Fruit fly (Drosophila melanogaster) whole organism, embryonic: ENCODE results near the gene CG32793.

Source experiments
- Ada2b ChIP-seq: fragments of 200-800 bp; sonication (Bioruptor generic); IDR thresholded peaks from 2 replicates; pipeline ENCODE4 v1.3.6; 2022; ENCODE audit warnings: missing biosample characterization, missing genetic modification characterization
- Blimp-1 ChIP-seq: fragments of 200-800 bp; sonication (Bioruptor generic); optimal IDR thresholded peaks from 3 replicates; lab custom pipeline; 2018; ENCODE audit warnings: missing biosample characterization, missing genetic modification characterization, mild to moderate bottlenecking, moderate library complexity, missing genetic modification reagents
- CG11504 ChIP-seq: fragments of 200-800 bp; sonication (Bioruptor generic); optimal IDR thresholded peaks from 3 replicates; lab custom pipeline; 2019; ENCODE audit warnings: missing biosample characterization, mild to moderate bottlenecking, missing genetic modification characterization, moderate library complexity
- CG12219 ChIP-seq: fragments of 200-800 bp; sonication (Bioruptor generic); optimal IDR thresholded peaks from 3 replicates; lab custom pipeline; 2018; ENCODE audit warnings: missing biosample characterization, mild to moderate bottlenecking, missing genetic modification characterization
- CG1233 ChIP-seq: fragments of 200-800 bp; sonication (Bioruptor generic); optimal IDR thresholded peaks from 4 replicates; lab custom pipeline; 2018; ENCODE audit warnings: missing biosample characterization, mild to moderate bottlenecking, missing genetic modification characterization
- CG13123 ChIP-seq: fragments of 200-800 bp; sonication (Bioruptor generic); optimal IDR thresholded peaks from 2 replicates; lab custom pipeline; 2016; ENCODE audit warnings: missing biosample characterization, missing genetic modification characterization
- CG13424 ChIP-seq: fragments of 200-800 bp; sonication (Bioruptor generic); optimal IDR thresholded peaks from 2 replicates; lab custom pipeline; 2019; ENCODE audit warnings: missing biosample characterization, mild to moderate bottlenecking, missing genetic modification characterization, moderate library complexity
- CG15514 ChIP-seq: fragments of 200-800 bp; sonication (Bioruptor generic); optimal IDR thresholded peaks from 3 replicates; lab custom pipeline; 2017; ENCODE audit warnings: missing biosample characterization, missing genetic modification characterization, mild to moderate bottlenecking, moderate library complexity, missing genetic modification reagents
- CG2202 ChIP-seq: fragments of 200-800 bp; sonication (Bioruptor generic); optimal IDR thresholded peaks from 2 replicates; lab custom pipeline; 2018; ENCODE audit warnings: missing biosample characterization, mild to moderate bottlenecking, missing genetic modification characterization
- CG2678 ChIP-seq: fragments of 200-800 bp; sonication (Bioruptor generic); optimal IDR thresholded peaks from 3 replicates; lab custom pipeline; 2019; ENCODE audit warnings: missing biosample characterization, mild to moderate bottlenecking, missing genetic modification characterization, moderate library complexity
- CG3065 ChIP-seq: fragments of 200-800 bp; sonication (Bioruptor generic); optimal IDR thresholded peaks from 2 replicates; lab custom pipeline; 2016; ENCODE audit warnings: missing biosample characterization, missing genetic modification characterization
- CG34422 ChIP-seq: fragments of 200-800 bp; sonication (Bioruptor generic); IDR thresholded peaks from 3 replicates; pipeline ENCODE4 v1.3.6; 2022; ENCODE audit warnings: missing biosample characterization, missing genetic modification characterization
- CG6254 ChIP-seq: fragments of 200-800 bp; sonication (Bioruptor generic); optimal IDR thresholded peaks from 3 replicates; lab custom pipeline; 2017; ENCODE audit warnings: mild to moderate bottlenecking, missing biosample characterization, missing genetic modification reagents, missing genetic modification characterization
- CG7372 ChIP-seq: fragments of 200-800 bp; sonication (Bioruptor generic); IDR thresholded peaks from 2 replicates; pipeline ENCODE4 v1.3.6; 2022; ENCODE audit warnings: missing biosample characterization, missing genetic modification characterization
- CG7556 ChIP-seq: fragments of 200-800 bp; sonication (Bioruptor generic); optimal IDR thresholded peaks from 2 replicates; lab custom pipeline; 2017; ENCODE audit warnings: missing biosample characterization, mild to moderate bottlenecking, missing genetic modification characterization
- CkIIα-i1 ChIP-seq: fragments of 200-800 bp; sonication (Bioruptor generic); IDR thresholded peaks from 2 replicates; pipeline ENCODE4 v1.3.6; 2022; ENCODE audit warnings: missing biosample characterization, missing genetic modification characterization
- E2f1 ChIP-seq: fragments of 200-800 bp; sonication (Bioruptor generic); IDR thresholded peaks from 2 replicates; pipeline ENCODE4 v1.3.6; 2022; ENCODE audit warnings: missing biosample characterization, missing genetic modification characterization
- Ets97D ChIP-seq: fragments of 200-800 bp; sonication (Bioruptor generic); optimal IDR thresholded peaks from 3 replicates; lab custom pipeline; 2016; ENCODE audit warnings: missing biosample characterization, missing genetic modification characterization
- Fer2 ChIP-seq: fragments of 200-800 bp; sonication (Bioruptor generic); optimal IDR thresholded peaks from 2 replicates; lab custom pipeline; 2018; ENCODE audit warnings: missing biosample characterization, mild to moderate bottlenecking, missing genetic modification characterization, moderate library complexity
- HLH54F ChIP-seq: fragments of 200-800 bp; sonication (Bioruptor generic); optimal IDR thresholded peaks from 3 replicates; lab custom pipeline; 2016; ENCODE audit warnings: missing biosample characterization, missing genetic modification characterization
- HmgD ChIP-seq: fragments of 200-800 bp; sonication (Bioruptor generic); optimal IDR thresholded peaks from 3 replicates; lab custom pipeline; 2016; ENCODE audit warnings: missing biosample characterization, missing genetic modification characterization
- HmgZ ChIP-seq: fragments of 200-800 bp; sonication (Bioruptor generic); optimal IDR thresholded peaks from 2 replicates; lab custom pipeline; 2018; ENCODE audit warnings: missing biosample characterization, mild to moderate bottlenecking, missing genetic modification characterization
- Meics ChIP-seq: fragments of 200-800 bp; sonication (Bioruptor generic); optimal IDR thresholded peaks from 2 replicates; lab custom pipeline; 2017; ENCODE audit warnings: missing biosample characterization, mild to moderate bottlenecking, missing genetic modification characterization
- Nf-YA ChIP-seq: fragments of 200-800 bp; sonication (Bioruptor generic); IDR thresholded peaks from 2 replicates; pipeline ENCODE4 v1.3.6; 2022; ENCODE audit warnings: missing biosample characterization, missing genetic modification characterization
- NfI ChIP-seq: fragments of 200-800 bp; sonication (Bioruptor generic); optimal IDR thresholded peaks from 3 replicates; lab custom pipeline; 2018; ENCODE audit warnings: missing biosample characterization, mild to moderate bottlenecking, missing genetic modification characterization, moderate library complexity
- Opbp ChIP-seq: fragments of 200-800 bp; sonication (Bioruptor generic); IDR thresholded peaks from 3 replicates; pipeline ENCODE4 v1.3.6; 2022; ENCODE audit warnings: missing biosample characterization, missing genetic modification characterization; ENCODE audit not compliant: partially characterized antibody
- Rx ChIP-seq: fragments of 200-800 bp; sonication (Bioruptor generic); IDR thresholded peaks from 2 replicates; pipeline ENCODE4 v1.3.6; 2022; ENCODE audit warnings: missing biosample characterization, missing genetic modification characterization
- Ssrp ChIP-seq: fragments of 200-800 bp; sonication (Bioruptor generic); optimal IDR thresholded peaks from 2 replicates; lab custom pipeline; 2018; ENCODE audit warnings: missing biosample characterization, mild to moderate bottlenecking, missing genetic modification characterization, moderate library complexity
- YL-1 ChIP-seq: fragments of 200-800 bp; sonication (Bioruptor generic); optimal IDR thresholded peaks from 3 replicates; lab custom pipeline; 2017; ENCODE audit warnings: missing biosample characterization, mild to moderate bottlenecking, missing genetic modification characterization
- abd-A ChIP-seq: fragments of 200-800 bp; sonication (Bioruptor generic); optimal IDR thresholded peaks from 3 replicates; lab custom pipeline; 2019; ENCODE audit warnings: missing biosample characterization, mild to moderate bottlenecking, missing genetic modification characterization, moderate library complexity
- ase ChIP-seq: fragments of 200-800 bp; sonication (Bioruptor generic); IDR thresholded peaks from 3 replicates; pipeline ENCODE4 v1.3.6; 2022; ENCODE audit warnings: missing biosample characterization, missing genetic modification characterization
- ato ChIP-seq: fragments of 200-800 bp; sonication (Bioruptor generic); IDR thresholded peaks from 2 replicates; pipeline ENCODE4 v1.3.6; 2022; ENCODE audit warnings: missing biosample characterization, missing genetic modification characterization; ENCODE audit not compliant: partially characterized antibody
- bsh ChIP-seq, 2 experiments: fragments of 200-800 bp; sonication (Bioruptor generic); optimal IDR thresholded peaks; 2 replicates each; lab custom pipeline; 2017 to 2018; ENCODE audit warnings: mild to moderate bottlenecking in 2 of 2, missing biosample characterization in 2 of 2, missing genetic modification characterization in 2 of 2, moderate library complexity in 1 of 2
- dmrt11E ChIP-seq: fragments of 200-800 bp; sonication (Bioruptor generic); optimal IDR thresholded peaks from 3 replicates; lab custom pipeline; 2018; ENCODE audit warnings: missing biosample characterization, mild to moderate bottlenecking, missing genetic modification characterization, moderate library complexity
- emc ChIP-seq: fragments of 200-800 bp; sonication (Bioruptor generic); optimal IDR thresholded peaks from 2 replicates; lab custom pipeline; 2016; ENCODE audit warnings: missing biosample characterization, missing genetic modification characterization
- gem ChIP-seq: fragments of 200-800 bp; sonication (Bioruptor generic); optimal IDR thresholded peaks from 2 replicates; lab custom pipeline; 2019; ENCODE audit warnings: missing biosample characterization, mild to moderate bottlenecking, missing genetic modification characterization, moderate library complexity
- gt ChIP-seq: fragments of 200-800 bp; sonication (Bioruptor generic); IDR thresholded peaks from 2 replicates; pipeline ENCODE4 v1.3.6; 2022; ENCODE audit warnings: missing biosample characterization, missing genetic modification characterization
- jumu ChIP-seq: fragments of 200-800 bp; sonication (Bioruptor generic); optimal IDR thresholded peaks from 3 replicates; lab custom pipeline; 2016; ENCODE audit warnings: missing biosample characterization, missing genetic modification characterization
- lola ChIP-seq, 3 experiments: fragments of >200 bp in 2 of 3; fragments of 200-800 bp in 1 of 3; sonication (Bioruptor generic) in 1 of 3; optimal IDR thresholded peaks; 2 replicates each; lab custom pipeline; 2017 to 2019; ENCODE audit warnings: missing biosample characterization in 3 of 3, missing genetic modification characterization in 3 of 3, mild to moderate bottlenecking in 1 of 3, moderate library complexity in 1 of 3
- pho ChIP-seq: fragments of 200-800 bp; sonication (Bioruptor generic); optimal IDR thresholded peaks from 2 replicates; lab custom pipeline; 2016; ENCODE audit warnings: missing biosample characterization, missing genetic modification characterization
- psq ChIP-seq: fragments of 200-800 bp; sonication (Bioruptor generic); optimal IDR thresholded peaks from 2 replicates; lab custom pipeline; 2017; ENCODE audit warnings: missing biosample characterization, missing genetic modification characterization
- ro ChIP-seq: fragments of 200-800 bp; sonication (Bioruptor generic); IDR thresholded peaks from 2 replicates; pipeline ENCODE4 v1.3.6; 2022; ENCODE audit warnings: missing biosample characterization, missing genetic modification characterization
- row ChIP-seq: fragments of 200-800 bp; sonication (Bioruptor generic); IDR thresholded peaks from 3 replicates; pipeline ENCODE4 v1.3.6; 2022; ENCODE audit warnings: missing biosample characterization, missing genetic modification characterization
- salm ChIP-seq: fragments of 200-800 bp; sonication (Bioruptor generic); optimal IDR thresholded peaks from 2 replicates; lab custom pipeline; 2018; ENCODE audit warnings: missing biosample characterization, mild to moderate bottlenecking, missing genetic modification characterization
- sc ChIP-seq, 3 experiments: fragments of >200 bp in 2 of 3; fragments of 200-800 bp in 1 of 3; sonication (Bioruptor generic) in 1 of 3; optimal IDR thresholded peaks; 2 replicates in 2 of 3; 3 replicates in 1 of 3; lab custom pipeline; 2017; ENCODE audit warnings: mild to moderate bottlenecking in 1 of 3, missing biosample characterization in 1 of 3, missing genetic modification characterization in 1 of 3, missing genetic modification reagents in 1 of 3
- sim ChIP-seq: fragments of 200-800 bp; sonication (Bioruptor generic); IDR thresholded peaks from 2 replicates; pipeline ENCODE4 v1.3.6; 2022; ENCODE audit warnings: missing biosample characterization, missing genetic modification characterization
- sob ChIP-seq: fragments of 200-800 bp; sonication (Bioruptor generic); IDR thresholded peaks from 2 replicates; pipeline ENCODE4 v1.3.6; 2022; ENCODE audit warnings: missing biosample characterization, missing genetic modification characterization
- ssp ChIP-seq: fragments of 200-800 bp; sonication (Bioruptor generic); IDR thresholded peaks from 2 replicates; pipeline ENCODE4 v1.3.6; 2022; ENCODE audit warnings: missing biosample characterization, missing genetic modification characterization
- sug ChIP-seq: fragments of 200-800 bp; optimal IDR thresholded peaks from 2 replicates; lab custom pipeline; 2019; ENCODE audit warnings: missing biosample characterization, mild to moderate bottlenecking, missing genetic modification characterization, moderate library complexity
- zen2 ChIP-seq: fragments of 200-800 bp; sonication (Bioruptor generic); IDR thresholded peaks from 3 replicates; pipeline ENCODE4 v1.3.6; 2022; ENCODE audit warnings: missing biosample characterization, missing genetic modification characterization; ENCODE audit not compliant: partially characterized antibody

Gene CG32793

dm6 chrX:2980290-2980689, 50.7 kb downstream of the CG32793 start (continued):
- TF ChIP-seq sc (optimal IDR thresholded peaks at IDR 0.05; lab: Kevin White, UChicago) (no peak), sc (GFP tag; optimal IDR thresholded peaks at IDR 0.05; lab: Kevin White, UChicago) (no peak), emc (GFP tag; lab: Kevin White, UChicago) (no peak), Rx (GFP tag; lab: Robert Waterston, UW) (no peak), zen2 (GFP tag; lab: Robert Waterston, UW) (no peak), CG11504 (tag; lab: Kevin White, UChicago) (no peak), Fer2 (tag; lab: Kevin White, UChicago) (no peak), abd-A (tag; lab: Kevin White, UChicago) (no peak), CG13424 (tag; lab: Kevin White, UChicago) (peak; percentile 3), bsh (GFP tag; optimal IDR thresholded peaks at IDR 0.05; lab: Kevin White, UChicago) (peak in 1 of 2 experiments; percentile 49), Ets97D (GFP tag; lab: Kevin White, UChicago) (no peak), CG2202 (no peak), CG3065 (GFP tag; lab: Kevin White, UChicago) (no peak), YL-1 (GFP tag; lab: Kevin White, UChicago) (no peak), HLH54F (GFP tag; lab: Kevin White, UChicago) (no peak), psq (GFP tag; lab: Kevin White, UChicago) (no peak), Meics (no peak), CG6254 (GFP tag; lab: Kevin White, UChicago) (no peak), CG7372 (GFP tag; lab: Robert Waterston, UW) (no peak), ase (no peak), CkIIα-i1 (GFP tag; lab: Robert Waterston, UW) (no peak), lola (GFP tag; optimal IDR thresholded peaks at IDR 0.05; lab: Kevin White, UChicago) (peak in 1 of 3 experiments; percentile 32), ssp (GFP tag; lab: Robert Waterston, UW) (no peak), ro (no peak), dmrt11E (tag; lab: Kevin White, UChicago) (peak; percentile 27), Opbp (GFP tag; lab: Robert Waterston, UW) (no peak), sim (GFP tag; lab: Robert Waterston, UW) (no peak), row (GFP tag; lab: Robert Waterston, UW) (no peak), Ada2b (GFP tag; lab: Robert Waterston, UW) (no peak), NfI (GFP tag; lab: Kevin White, UChicago) (no peak), CG12219 (GFP tag; lab: Kevin White, UChicago) (no peak), CG7556 (GFP tag; lab: Kevin White, UChicago) (no peak), Ssrp (tag; lab: Kevin White, UChicago) (peak; percentile 24), gem (tag; lab: Kevin White, UChicago) (peak; percentile 41), CG13123 (no peak), Nf-YA (GFP tag; lab: Robert Waterston, UW) (no peak), pho (no peak), CG34422 (no peak), CG1233 (GFP tag; lab: Kevin White, UChicago) (no peak), CG2678 (peak; percentile 2), E2f1 (GFP tag; lab: Robert Waterston, UW) (no peak), sug (tag; lab: Kevin White, UChicago) (no peak), Blimp-1 (peak; percentile 37), gt (no peak), HmgD (no peak), ato (no peak), jumu (GFP tag; lab: Kevin White, UChicago) (no peak), HmgZ (tag; lab: Kevin White, UChicago) (no peak), salm (no peak), CG15514 (GFP tag; lab: Kevin White, UChicago) (no peak), sob (GFP tag; lab: Robert Waterston, UW) (no peak)
